Fruit fly (Drosophila melanogaster): ENCODE results near the gene frj.

Gene frj

dm6 chr2L:6496753-6497152 is 40.9 kb downstream of the frj start, which contains the start of gene CG9550:
Gene CG9550, plus strand, starts transcription at chr2L:6497053.
- TF ChIP-seq CG12605 (GFP tag; IDR thresholded peaks at IDR 0.05) (no peak), CG13204 (GFP tag; optimal IDR thresholded peaks at IDR 0.05) (no peak), CG34367 (tag; optimal IDR thresholded peaks at IDR 0.05) (no peak), CG15710 (tag; optimal IDR thresholded peaks at IDR 0.05) (no peak), CG17806 (tag; optimal IDR thresholded peaks at IDR 0.05) (no peak), Snoo (tag; optimal IDR thresholded peaks at IDR 0.05) (no peak), CG8159 (tag; optimal IDR thresholded peaks at IDR 0.05) (no peak), CG9948 (tag; optimal IDR thresholded peaks at IDR 0.05) (no peak), Pif1B (GFP tag; optimal IDR thresholded peaks at IDR 0.05) (no peak), fd96Ca (GFP tag; IDR thresholded peaks at IDR 0.05) (no peak), Ets98B (GFP tag; IDR thresholded peaks at IDR 0.05) (no peak), CG14655 (GFP tag; optimal IDR thresholded peaks at IDR 0.05) (no peak), Pif1A (GFP tag; optimal IDR thresholded peaks at IDR 0.05) (no peak), EcR (GFP tag; optimal IDR thresholded peaks at IDR 0.05) (no peak), D1 (tag; optimal IDR thresholded peaks at IDR 0.05) (no peak), CG8301 (tag; optimal IDR thresholded peaks at IDR 0.05) (no peak)

dm6 chr2L:6498448-6498847 is 42.6 kb downstream of the frj start, which contains the start of gene CG31637:
Gene CG31637, plus strand, starts transcription at chr2L:6498647.
- TF ChIP-seq Snoo (tag; optimal IDR thresholded peaks at IDR 0.05) (no peak), fd96Ca (GFP tag; IDR thresholded peaks at IDR 0.05) (no peak), CG8159 (tag; optimal IDR thresholded peaks at IDR 0.05) (no peak), Pif1A (GFP tag; optimal IDR thresholded peaks at IDR 0.05) (no peak), CG17806 (tag; optimal IDR thresholded peaks at IDR 0.05) (no peak), CG4496 (GFP tag; IDR thresholded peaks at IDR 0.05) (no peak), rn (GFP tag; IDR thresholded peaks at IDR 0.05) (no peak), CG14655 (GFP tag; optimal IDR thresholded peaks at IDR 0.05) (no peak), CG15710 (tag; optimal IDR thresholded peaks at IDR 0.05) (no peak), gl (tag; optimal IDR thresholded peaks at IDR 0.05) (no peak), CG9948 (tag; optimal IDR thresholded peaks at IDR 0.05) (no peak), CG12605 (GFP tag; IDR thresholded peaks at IDR 0.05) (peak; percentile 12; the same call in 1 of the 2 replicates), CG34367 (tag; optimal IDR thresholded peaks at IDR 0.05) (no peak), Ets98B (GFP tag; IDR thresholded peaks at IDR 0.05) (peak; percentile 36), CG8301 (tag; optimal IDR thresholded peaks at IDR 0.05) (no peak), CG32121 (GFP tag; IDR thresholded peaks at IDR 0.05) (no peak), Pif1B (GFP tag; optimal IDR thresholded peaks at IDR 0.05) (no peak), CG10348 (GFP tag; IDR thresholded peaks at IDR 0.05) (no peak), EcR (GFP tag; optimal IDR thresholded peaks at IDR 0.05) (peak; percentile 22)

- TF ChIP-seq gl (tag; optimal IDR thresholded peaks at IDR 0.05) (no peak), CG8301 (tag; optimal IDR thresholded peaks at IDR 0.05) (no peak), Snoo (tag; optimal IDR thresholded peaks at IDR 0.05) (no peak), CG9948 (tag; optimal IDR thresholded peaks at IDR 0.05) (no peak), CG15710 (tag; optimal IDR thresholded peaks at IDR 0.05) (no peak), CG8159 (tag; optimal IDR thresholded peaks at IDR 0.05) (no peak), CG32121 (GFP tag; IDR thresholded peaks at IDR 0.05) (no peak), CG17806 (tag; optimal IDR thresholded peaks at IDR 0.05) (no peak), CG10348 (GFP tag; IDR thresholded peaks at IDR 0.05) (no peak), Pif1A (GFP tag; optimal IDR thresholded peaks at IDR 0.05) (no peak), EcR (GFP tag; optimal IDR thresholded peaks at IDR 0.05) (no peak), CG4496 (GFP tag; IDR thresholded peaks at IDR 0.05) (no peak), D1 (tag; optimal IDR thresholded peaks at IDR 0.05) (no peak), rn (GFP tag; IDR thresholded peaks at IDR 0.05) (no peak), CG34367 (tag; optimal IDR thresholded peaks at IDR 0.05) (no peak)
These were observed 44.9 kb downstream of the frj start for dm6 chr2L:6500648-6501325.

dm6 chr2L:6502887-6503723 is 47.3 kb downstream of the frj start:
- TF ChIP-seq fd96Ca (GFP tag; IDR thresholded peaks at IDR 0.05) (peak; percentile 50; the same call in 1 of the 3 replicates), gl (tag; optimal IDR thresholded peaks at IDR 0.05) (no peak), CG13204 (GFP tag; optimal IDR thresholded peaks at IDR 0.05) (no peak), CG12605 (GFP tag; IDR thresholded peaks at IDR 0.05) (peak; percentile 65; the same call in 1 of the 2 replicates), Pif1A (GFP tag; optimal IDR thresholded peaks at IDR 0.05) (no peak), D1 (tag; optimal IDR thresholded peaks at IDR 0.05) (no peak), CG32121 (GFP tag; IDR thresholded peaks at IDR 0.05) (no peak), CG8301 (tag; optimal IDR thresholded peaks at IDR 0.05) (no peak), Snoo (tag; optimal IDR thresholded peaks at IDR 0.05) (no peak), rn (GFP tag; IDR thresholded peaks at IDR 0.05) (0 out of 2 replicates have a peak, but pooled peaks have one; percentile 8), CG34367 (tag; optimal IDR thresholded peaks at IDR 0.05) (no peak), CG8159 (tag; optimal IDR thresholded peaks at IDR 0.05) (no peak), CG15710 (tag; optimal IDR thresholded peaks at IDR 0.05) (no peak), CG14655 (GFP tag; optimal IDR thresholded peaks at IDR 0.05) (no peak), CG4496 (GFP tag; IDR thresholded peaks at IDR 0.05) (no peak; the same call in 2 of the 3 replicates), Pif1B (GFP tag; optimal IDR thresholded peaks at IDR 0.05) (no peak), CG17806 (tag; optimal IDR thresholded peaks at IDR 0.05) (no peak), EcR (GFP tag; optimal IDR thresholded peaks at IDR 0.05) (peak; percentile 31), CG9948 (tag; optimal IDR thresholded peaks at IDR 0.05) (no peak), Ets98B (GFP tag; IDR thresholded peaks at IDR 0.05) (peak; percentile 37; the same call in 1 of the 2 replicates), CG10348 (GFP tag; IDR thresholded peaks at IDR 0.05) (no peak)

- TF ChIP-seq CG8301 (tag; optimal IDR thresholded peaks at IDR 0.05): no peak
- no peak for TF ChIP-seq CG9948 (tag; optimal IDR thresholded peaks at IDR 0.05)
- no peak for TF ChIP-seq CG10348 (GFP tag; IDR thresholded peaks at IDR 0.05)
- TF ChIP-seq CG13204 (GFP tag; optimal IDR thresholded peaks at IDR 0.05): no peak
- TF ChIP-seq CG32121 (GFP tag; IDR thresholded peaks at IDR 0.05): no peak
- TF ChIP-seq rn (GFP tag; IDR thresholded peaks at IDR 0.05): no peak
- no peak for TF ChIP-seq CG12605 (GFP tag; IDR thresholded peaks at IDR 0.05)
- TF ChIP-seq Snoo (tag; optimal IDR thresholded peaks at IDR 0.05): no peak
- TF ChIP-seq CG8159 (tag; optimal IDR thresholded peaks at IDR 0.05): no peak
- TF ChIP-seq EcR (GFP tag; optimal IDR thresholded peaks at IDR 0.05): no peak
- no peak for TF ChIP-seq Pif1A (GFP tag; optimal IDR thresholded peaks at IDR 0.05)
- no peak for TF ChIP-seq CG15710 (tag; optimal IDR thresholded peaks at IDR 0.05)
- no peak for TF ChIP-seq gl (tag; optimal IDR thresholded peaks at IDR 0.05)
- TF ChIP-seq fd96Ca (GFP tag; IDR thresholded peaks at IDR 0.05): no peak
- TF ChIP-seq CG34367 (tag; optimal IDR thresholded peaks at IDR 0.05): no peak
- TF ChIP-seq Ets98B (GFP tag; IDR thresholded peaks at IDR 0.05): no peak
These were observed 47.8 kb downstream of the frj start for dm6 chr2L:6503724-6504037.

All from whole organism, pupa.